Worm (Caenorhabditis elegans) whole organism, young adult: ENCODE data around the gene F54B11.5.

Experiments
- ceh-27 ChIP-seq: fragments of 200-800 bp; sonication (Bioruptor generic); optimal IDR thresholded peaks from 2 replicates; lab custom pipeline; 2018; ENCODE audit warnings: mild to moderate bottlenecking, missing genetic modification characterization, moderate library complexity, missing compliant biosample characterization
- ets-4 ChIP-seq: fragments of 200-800 bp; sonication (Bioruptor generic); optimal IDR thresholded peaks from 2 replicates; lab custom pipeline; 2018; ENCODE audit warnings: mild to moderate bottlenecking, missing genetic modification characterization, missing compliant biosample characterization
- pha-4 ChIP-seq: fragments of 150-350 bp; sonication (generic microtip); optimal IDR thresholded peaks from 2 replicates; lab custom pipeline; 2014; ENCODE audit warnings: missing biosample characterization, missing genetic modification reagents, missing genetic modification characterization
- zfh-2 ChIP-seq: fragments of 200-800 bp; sonication (Bioruptor generic); conservative IDR thresholded peaks from 2 replicates; pipeline ENCODE4 v1.3.6; 2022; ENCODE audit warnings: missing genetic modification reagents, missing genetic modification characterization, missing compliant biosample characterization

ce11 chrX:13631122-13631672 is 35.3 kb upstream of the F54B11.5 start, which contains the start of gene nlg-1:
- TF ChIP-seq ceh-27 (GFP tag; lab: Kevin White, UChicago) (no peak), zfh-2 (no peak), ets-4 (no peak), pha-4 (tag; lab: Kevin White, UChicago) (no peak)
